Worm (Caenorhabditis elegans) whole organism, L3 larva: ENCODE results near the gene top-3.

ENCODE experiments used
- elt-2 ChIP-seq: sonication (generic microtip); optimal IDR thresholded peaks from 2 replicates; lab custom pipeline; 2016; ENCODE audit warnings: missing genetic modification reagents, mild to moderate bottlenecking, missing genetic modification characterization, missing compliant biosample characterization
- elt-3 ChIP-seq, 3 experiments: fragments of 150-350 bp in 1 of 3; sonication (generic microtip) in 2 of 3; optimal IDR thresholded peaks; 2 replicates in 2 of 3; 4 replicates in 1 of 3; lab custom pipeline; 2014 to 2017; ENCODE audit warnings: missing biosample characterization in 3 of 3, missing genetic modification characterization in 3 of 3
- nhr-76 ChIP-seq: fragments of 150-350 bp; sonication (generic microtip); optimal IDR thresholded peaks from 5 replicates; lab custom pipeline; 2014; ENCODE audit warnings: missing biosample characterization, missing genetic modification characterization
- pha-4 ChIP-seq: fragments of 150-350 bp; optimal IDR thresholded peaks from 2 replicates; lab custom pipeline; 2014; ENCODE audit warnings: missing biosample characterization, missing genetic modification reagents, missing genetic modification characterization
- skn-1 ChIP-seq: fragments of 150-350 bp; optimal IDR thresholded peaks from 2 replicates; lab custom pipeline; 2014; ENCODE audit warnings: missing biosample characterization, missing genetic modification characterization
- snpc-4 ChIP-seq: fragments of 150-350 bp; optimal IDR thresholded peaks from 2 replicates; lab custom pipeline; 2014; ENCODE audit warnings: missing biosample characterization, missing genetic modification characterization

DNA sequence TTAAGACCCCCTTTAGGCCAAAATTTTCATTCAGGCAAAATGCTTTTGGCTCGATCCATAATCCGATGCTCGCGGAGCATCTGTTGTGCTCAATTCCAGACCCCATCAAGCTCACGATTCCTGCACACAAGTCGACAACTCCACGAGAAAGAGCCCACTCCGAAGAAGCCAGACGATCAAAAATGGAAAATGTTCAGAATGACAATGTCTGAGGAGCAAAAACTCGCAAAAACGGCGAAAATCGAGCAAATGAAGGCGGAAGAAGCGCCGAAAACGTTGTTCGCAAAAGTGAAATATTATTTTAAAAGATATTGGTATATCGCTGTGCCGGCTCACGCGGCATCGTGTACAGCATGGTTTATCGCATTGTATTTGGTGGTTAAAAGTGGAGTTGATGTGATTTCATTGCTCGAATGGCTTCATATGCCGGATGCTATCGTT, 38.3 kb downstream of the top-3 start, which contains the start of gene Y56A3A.22:
- TF ChIP-seq snpc-4 (tag; lab: Kevin White, UChicago) (no peak), skn-1 (no peak), pha-4 (tag; lab: Kevin White, UChicago) (no peak), nhr-76 (no peak), elt-3 (tag; optimal IDR thresholded peaks at IDR 0.05; lab: Kevin White, UChicago) (peak in 1 of 3 experiments; percentile 25), elt-2 (tag; lab: Kevin White, UChicago) (peak; percentile 21)
